Worm (Caenorhabditis elegans): ENCODE data around the gene C14C6.5.

C14C6.5 gene

DNA sequence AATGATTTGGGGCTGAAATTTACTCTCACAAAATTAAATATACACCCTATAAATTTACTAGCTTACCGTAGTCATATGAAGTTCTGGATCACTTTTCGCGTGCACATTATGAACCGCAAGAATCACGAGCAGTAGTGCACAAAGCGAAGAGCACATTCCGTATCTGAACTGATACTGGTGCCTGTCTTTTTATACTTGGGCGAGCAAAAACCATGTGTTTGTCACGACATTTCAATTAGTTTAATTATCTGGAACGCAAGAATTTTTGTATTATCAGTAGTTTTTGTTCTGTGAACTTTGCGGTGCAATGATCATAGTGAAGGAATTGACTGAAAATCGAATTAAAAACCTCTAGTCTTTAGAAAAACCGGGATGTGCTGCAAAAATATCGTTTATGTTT, 12.4 kb upstream of the C14C6.5 start, which contains the start of gene lipl-3:
Gene lipl-3 (minus strand): TSS at position 161 of the 400 bp plus-strand sequence.
- no peak for TF ChIP-seq K12H6.12 (tag; optimal IDR thresholded peaks at IDR 0.05)
- TF ChIP-seq nhr-80 (tag; optimal IDR thresholded peaks at IDR 0.05), result peak; percentile 30
- TF ChIP-seq lin-40 (tag; optimal IDR thresholded peaks at IDR 0.05), result no peak

DNA sequence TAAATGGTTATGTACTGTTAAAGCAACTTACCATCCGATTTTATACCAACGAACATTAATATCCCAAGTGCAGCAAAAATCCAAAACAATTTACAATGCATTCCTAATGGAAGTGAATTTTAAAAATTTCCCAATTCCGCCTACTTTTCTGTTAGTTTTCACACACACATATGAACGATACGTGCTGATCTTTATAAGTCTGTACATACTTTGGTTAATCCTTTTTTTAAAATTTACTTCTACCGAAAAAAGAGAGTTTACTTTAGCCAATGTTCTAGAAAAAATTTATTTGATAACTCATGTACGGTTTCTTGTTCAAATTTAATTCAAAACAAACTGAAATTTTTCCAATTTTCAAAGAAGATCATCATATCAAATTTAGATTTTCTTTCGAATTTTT, 11.4 kb upstream of the C14C6.5 start, which contains the start of gene R11G11.16:
Gene R11G11.16 (minus strand): TSS at position 101 of the 400 bp plus-strand sequence.
- no peak for TF ChIP-seq hsf-1 (GFP tag; IDR thresholded peaks at IDR 0.05)
- no peak for TF ChIP-seq madf-6 (GFP tag; IDR thresholded peaks at IDR 0.05)
- TF ChIP-seq ztf-25 (GFP tag; IDR thresholded peaks at IDR 0.05), result no peak
- no peak for TF ChIP-seq F22D6.2 (tag; optimal IDR thresholded peaks at IDR 0.05)
- TF ChIP-seq lag-1 (GFP tag; IDR thresholded peaks at IDR 0.05), result no peak
- no peak for TF ChIP-seq B0336.3 (GFP tag; IDR thresholded peaks at IDR 0.05)
- TF ChIP-seq ztf-28 (GFP tag; IDR thresholded peaks at IDR 0.05), result no peak
- no peak for TF ChIP-seq cebp-2 (GFP tag; IDR thresholded peaks at IDR 0.05)
- no peak for TF ChIP-seq him-1 (tag; optimal IDR thresholded peaks at IDR 0.05)
- no peak for TF ChIP-seq T07F8.4 (tag; optimal IDR thresholded peaks at IDR 0.05)
- TF ChIP-seq repo-1 (tag; optimal IDR thresholded peaks at IDR 0.05), result no peak
- no peak for TF ChIP-seq tlf-1 (GFP tag; optimal IDR thresholded peaks at IDR 0.05)

DNA sequence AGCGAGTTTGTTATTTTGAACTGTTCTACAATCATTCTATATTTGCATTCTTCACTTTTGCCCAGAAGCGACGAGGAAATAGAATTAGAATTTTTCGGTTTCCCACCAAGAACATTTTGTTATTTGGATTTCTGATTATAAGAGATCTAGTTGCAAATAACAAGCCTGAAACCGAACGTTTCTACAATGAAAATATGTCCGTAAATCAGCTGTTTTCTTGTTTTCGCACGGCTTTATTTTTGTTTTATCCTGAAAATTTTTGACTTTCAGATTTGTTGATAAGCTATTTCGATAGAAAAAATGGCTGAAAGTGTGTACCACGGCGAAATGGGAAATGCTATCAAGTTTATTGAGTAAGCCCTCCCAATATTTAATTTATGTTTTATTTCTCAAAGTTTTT, 8.8 kb upstream of the C14C6.5 start, which contains the start of gene srw-108:
Gene srw-108 (plus strand): TSS at position 301 of the 400 bp plus-strand sequence.
- no peak for TF ChIP-seq gei-17 (GFP tag; optimal IDR thresholded peaks at IDR 0.05)
- no peak for TF ChIP-seq egl-44 (GFP tag; IDR thresholded peaks at IDR 0.05)
- no peak for TF ChIP-seq Y67H2A.10 (GFP tag; conservative IDR thresholded peaks at IDR 0.05)
- no peak for TF ChIP-seq F10E7.11 (tag; optimal IDR thresholded peaks at IDR 0.05)
- TF ChIP-seq lir-1 (GFP tag; conservative IDR thresholded peaks at IDR 0.05), result no peak
- TF ChIP-seq tbx-9 (tag; optimal IDR thresholded peaks at IDR 0.05; ENCODE audit: borderline replicate concordance), result no peak

DNA sequence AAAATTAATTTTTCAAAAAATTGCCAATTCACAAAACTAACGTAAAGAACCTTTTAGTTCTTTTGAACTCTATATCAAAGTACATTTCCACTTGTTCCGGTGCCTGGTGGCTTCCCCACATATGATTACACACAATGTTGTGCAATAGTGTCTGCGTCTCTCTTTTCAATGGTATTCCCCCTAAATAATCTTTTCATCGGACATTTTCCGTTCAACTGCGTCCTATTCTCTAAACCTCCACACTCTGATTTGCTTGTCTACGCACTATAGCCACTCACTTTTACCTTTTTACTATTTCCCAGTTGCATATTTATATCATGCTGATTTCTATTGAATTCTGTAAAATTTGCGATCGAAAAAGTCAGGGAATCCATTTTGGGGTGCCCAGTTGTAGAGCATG, 4.4 kb upstream of the C14C6.5 start, which contains the start of gene nhr-58:
Gene nhr-58 (plus strand): TSS at position 214 of the 400 bp plus-strand sequence.
- TF ChIP-seq lin-40 (tag; optimal IDR thresholded peaks at IDR 0.05) (no peak), pha-4 (tag; optimal IDR thresholded peaks at IDR 0.05) (peak; percentile 87), bed-1 (GFP tag; IDR thresholded peaks at IDR 0.05) (no peak), nhr-27 (tag; optimal IDR thresholded peaks at IDR 0.05) (no peak), akir-1 (GFP tag; optimal IDR thresholded peaks at IDR 0.05) (no peak), lir-1 (GFP tag; conservative IDR thresholded peaks at IDR 0.05) (no peak), cebp-2 (GFP tag; IDR thresholded peaks at IDR 0.05) (no peak), bed-2 (GFP tag; IDR thresholded peaks at IDR 0.05) (no peak), ztf-22 (GFP tag; optimal IDR thresholded peaks at IDR 0.05) (no peak), snpc-4 (GFP tag; optimal IDR thresholded peaks at IDR 0.05) (no peak), snpc-4 (tag; optimal IDR thresholded peaks at IDR 0.05) (peak in 1 of 4 experiments; percentile 6), madf-10 (tag; optimal IDR thresholded peaks at IDR 0.05) (no peak), repo-1 (tag; optimal IDR thresholded peaks at IDR 0.05) (no peak), F33H1.4 (GFP tag; IDR thresholded peaks at IDR 0.05) (no peak), ceh-27 (GFP tag; optimal IDR thresholded peaks at IDR 0.05) (no peak), efl-1 (GFP tag; optimal IDR thresholded peaks at IDR 0.05) (no peak), hmg-1.2 (GFP tag; IDR thresholded peaks at IDR 0.05) (peak; percentile 37; the same call in 1 of the 2 replicates), dox-1 (GFP tag; IDR thresholded peaks at IDR 0.05) (0 out of 2 replicates have a peak, but pooled peaks have one; percentile 16), T07F8.4 (tag; optimal IDR thresholded peaks at IDR 0.05) (no peak), sdz-38 (tag; optimal IDR thresholded peaks at IDR 0.05) (no peak), nfyb-1 (GFP tag; IDR thresholded peaks at IDR 0.05) (no peak), tbx-9 (tag; optimal IDR thresholded peaks at IDR 0.05; ENCODE audit: borderline replicate concordance) (no peak), nfya-1 (tag; optimal IDR thresholded peaks at IDR 0.05; ENCODE audit: borderline replicate concordance, insufficient read depth) (no peak), atf-7 (tag; optimal IDR thresholded peaks at IDR 0.05) (peak; percentile 36), tbp1 (GFP tag; optimal IDR thresholded peaks at IDR 0.05) (peak; percentile 1), B0035.1 (tag; optimal IDR thresholded peaks at IDR 0.05) (no peak), nhr-179 (tag; optimal IDR thresholded peaks at IDR 0.05) (no peak), unc-130 (GFP tag; optimal IDR thresholded peaks at IDR 0.05) (no peak), nhr-80 (tag; optimal IDR thresholded peaks at IDR 0.05) (peak; percentile 79), B0336.3 (GFP tag; IDR thresholded peaks at IDR 0.05) (no peak), ceh-40 (GFP tag; IDR thresholded peaks at IDR 0.05) (0 out of 2 replicates have a peak, but pooled peaks have one; percentile 14)
